Worm (Caenorhabditis elegans) whole organism, L2 larva: ENCODE results near the gene gst-35.

ENCODE experiments used
- egl-27 ChIP-seq: sonication (generic microtip); optimal IDR thresholded peaks from 3 replicates; lab custom pipeline; 2017; ENCODE audit warnings: missing biosample characterization, missing genetic modification reagents, missing genetic modification characterization
- nhr-77 ChIP-seq: fragments of 150-350 bp; optimal IDR thresholded peaks from 2 replicates; lab custom pipeline; 2014; ENCODE audit warnings: missing biosample characterization, missing genetic modification characterization
- skn-1 ChIP-seq: sonication (generic microtip); optimal IDR thresholded peaks from 2 replicates; lab custom pipeline; 2017; ENCODE audit warnings: missing biosample characterization, missing genetic modification characterization
- unc-39 ChIP-seq: fragments of 150-350 bp; optimal IDR thresholded peaks from 2 replicates; lab custom pipeline; 2014; ENCODE audit warnings: missing biosample characterization, missing genetic modification characterization
- unc-62 ChIP-seq: fragments of 150-350 bp; optimal IDR thresholded peaks from 2 replicates; lab custom pipeline; 2014; ENCODE audit warnings: missing biosample characterization, missing genetic modification reagents, missing genetic modification characterization

DNA sequence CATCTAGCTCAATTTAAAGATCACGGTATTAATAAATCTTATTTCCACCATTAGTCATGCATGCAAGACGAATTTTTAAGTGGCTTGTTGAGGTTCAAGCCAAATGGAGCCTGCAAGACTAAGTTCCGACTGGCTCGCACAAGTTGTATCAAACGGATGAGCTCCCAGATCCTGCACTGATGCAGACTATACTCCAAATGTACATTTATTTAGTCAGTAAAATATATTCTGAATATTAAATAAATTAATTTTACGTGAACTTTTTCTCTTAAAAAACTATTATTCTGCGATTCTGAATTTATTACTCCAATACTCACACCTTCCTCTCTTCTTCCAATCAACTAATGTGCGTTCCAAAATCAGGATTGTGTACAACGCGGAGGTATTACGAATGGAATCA, 9.5 kb downstream of the gst-35 start, which contains the start of gene Y53F4B.36:
- TF ChIP-seq nhr-77 (tag; lab: Kevin White, UChicago), result no peak
- no peak for TF ChIP-seq egl-27 (tag; lab: Kevin White, UChicago)
- no peak for TF ChIP-seq skn-1 (tag; lab: Kevin White, UChicago)
- no peak for TF ChIP-seq unc-62 (GFP tag; lab: Kevin White, UChicago)
- no peak for TF ChIP-seq unc-39 (tag; lab: Kevin White, UChicago)
